Worm (Caenorhabditis elegans) whole organism, L4 larva: Measurements from ENCODE around the gene F35D2.2.

Experiments used
- D1046.2 ChIP-seq: fragments of 200-800 bp; sonication (Bioruptor generic); IDR thresholded peaks from 2 replicates; pipeline ENCODE4 v1.3.6; 2022; ENCODE audit warnings: missing genetic modification characterization, missing compliant biosample characterization
- F10B5.3 ChIP-seq: sonication (generic microtip); optimal IDR thresholded peaks from 2 replicates; lab custom pipeline; 2016; ENCODE audit warnings: mild to moderate bottlenecking, missing genetic modification characterization, missing compliant biosample characterization
- T26A8.4 ChIP-seq: fragments of 200-800 bp; sonication (Bioruptor generic); IDR thresholded peaks from 2 replicates; pipeline ENCODE4 v1.3.6; 2022; ENCODE audit warnings: missing genetic modification characterization, missing compliant biosample characterization
- Y5F2A.4 ChIP-seq: fragments of 200-800 bp; sonication (Bioruptor generic); optimal IDR thresholded peaks from 2 replicates; lab custom pipeline; 2018; ENCODE audit warnings: mild to moderate bottlenecking, missing genetic modification characterization, missing compliant biosample characterization
- aha-1 ChIP-seq: fragments of 150-350 bp; peaks from one replicate; lab custom pipeline; 2014; ENCODE audit warnings: missing biosample characterization, missing genetic modification characterization
- ama-1 ChIP-seq: fragments of 150-350 bp; optimal IDR thresholded peaks from 2 replicates; lab custom pipeline; 2014; ENCODE audit warnings: inconsistent platforms, mixed read lengths
- arid-1 ChIP-seq: fragments of 200-800 bp; sonication (Bioruptor generic); conservative IDR thresholded peaks from 2 replicates; pipeline ENCODE4 v1.3.6; 2022; ENCODE audit warnings: missing genetic modification reagents, missing genetic modification characterization, missing compliant biosample characterization
- attf-4 ChIP-seq: sonication (generic microtip); optimal IDR thresholded peaks from 3 replicates; lab custom pipeline; 2017; ENCODE audit warnings: missing biosample characterization, missing genetic modification characterization
- ceh-20 ChIP-seq: fragments of 200-800 bp; sonication (Bioruptor generic); IDR thresholded peaks from 2 replicates; pipeline ENCODE4 v1.3.6; 2022; ENCODE audit warnings: missing genetic modification reagents, missing genetic modification characterization, missing compliant biosample characterization
- ceh-62 ChIP-seq: sonication (generic microtip); optimal IDR thresholded peaks from 2 replicates; lab custom pipeline; 2017; ENCODE audit warnings: missing biosample characterization, missing genetic modification characterization
- daf-16 ChIP-seq, 3 experiments: sonication (generic microtip); optimal IDR thresholded peaks; 2 replicates each; lab custom pipeline; 2016 to 2017; ENCODE audit warnings: missing genetic modification characterization in 3 of 3, missing genetic modification reagents in 3 of 3, mild to moderate bottlenecking in 2 of 3, missing compliant biosample characterization in 2 of 3, missing biosample characterization in 1 of 3, moderate library complexity in 1 of 3
- daf-8 ChIP-seq: fragments of 200-800 bp; sonication (Bioruptor generic); IDR thresholded peaks from 2 replicates; pipeline ENCODE4 v1.3.6; 2022; ENCODE audit warnings: missing genetic modification characterization, missing compliant biosample characterization
- dmd-9 ChIP-seq: fragments of 200-800 bp; sonication (Bioruptor generic); IDR thresholded peaks from 2 replicates; pipeline ENCODE4 v1.3.6; 2022; ENCODE audit warnings: missing genetic modification reagents, missing genetic modification characterization, missing compliant biosample characterization
- dve-1 ChIP-seq: sonication (generic microtip); optimal IDR thresholded peaks from 2 replicates; lab custom pipeline; 2017; ENCODE audit warnings: antibody characterized with exemption, mild to moderate bottlenecking, missing genetic modification characterization, missing compliant biosample characterization; ENCODE audit not compliant: insufficient read depth
- fkh-10 ChIP-seq: fragments of 150-350 bp; optimal IDR thresholded peaks from 2 replicates; lab custom pipeline; 2014; ENCODE audit warnings: missing biosample characterization, missing genetic modification reagents, missing genetic modification characterization
- hlh-11 ChIP-seq: fragments of 200-800 bp; sonication (Bioruptor generic); optimal IDR thresholded peaks from 2 replicates; lab custom pipeline; 2018; ENCODE audit warnings: mild to moderate bottlenecking, missing genetic modification characterization, missing compliant biosample characterization
- hlh-30 ChIP-seq: sonication (generic microtip); optimal IDR thresholded peaks from 2 replicates; lab custom pipeline; 2017; ENCODE audit warnings: antibody characterized with exemption, mild to moderate bottlenecking, missing genetic modification characterization, missing compliant biosample characterization; ENCODE audit not compliant: insufficient read depth
- jun-1 ChIP-seq: fragments of 150-350 bp; optimal IDR thresholded peaks from 2 replicates; lab custom pipeline; 2014; ENCODE audit warnings: missing biosample characterization, missing genetic modification reagents, missing genetic modification characterization
- lin-1 ChIP-seq: fragments of 200-800 bp; sonication (Bioruptor generic); IDR thresholded peaks from 2 replicates; pipeline ENCODE4 v1.3.6; 2022; ENCODE audit warnings: missing genetic modification reagents, missing genetic modification characterization, missing compliant biosample characterization
- lin-38 ChIP-seq: fragments of 200-800 bp; sonication (Bioruptor generic); IDR thresholded peaks from 2 replicates; pipeline ENCODE4 v1.3.6; 2022; ENCODE audit warnings: missing genetic modification reagents, missing genetic modification characterization, missing compliant biosample characterization
- lin-39 ChIP-seq: fragments of 150-350 bp; optimal IDR thresholded peaks from 2 replicates; lab custom pipeline; 2014; ENCODE audit warnings: missing biosample characterization, missing genetic modification reagents, missing genetic modification characterization
- lir-3 ChIP-seq: sonication (generic microtip); optimal IDR thresholded peaks from 2 replicates; lab custom pipeline; 2016; ENCODE audit warnings: mild to moderate bottlenecking, missing genetic modification characterization, missing compliant biosample characterization
- lsy-2 ChIP-seq, 2 experiments: fragments of 150-350 bp in 1 of 2; sonication (generic microtip) in 1 of 2; optimal IDR thresholded peaks; 2 replicates each; lab custom pipeline; 2014 to 2017; ENCODE audit warnings: missing biosample characterization in 2 of 2, missing genetic modification characterization in 2 of 2
- madf-9 ChIP-seq: fragments of 200-800 bp; sonication (Bioruptor generic); conservative IDR thresholded peaks from 2 replicates; pipeline ENCODE4 v1.3.6; 2022; ENCODE audit warnings: missing genetic modification reagents, missing genetic modification characterization, missing compliant biosample characterization
- mdl-1 ChIP-seq, 2 experiments: fragments of 150-350 bp in 1 of 2; sonication (generic microtip) in 1 of 2; optimal IDR thresholded peaks; 2 replicates each; lab custom pipeline; 2014 to 2017; ENCODE audit warnings: missing biosample characterization in 2 of 2, missing genetic modification characterization in 2 of 2
- mdt-29 ChIP-seq: fragments of 200-800 bp; sonication (Bioruptor generic); IDR thresholded peaks from 2 replicates; pipeline ENCODE4 v1.3.6; 2022; ENCODE audit warnings: missing genetic modification reagents, missing genetic modification characterization, missing compliant biosample characterization
- mep-1 ChIP-seq: fragments of 150-350 bp; sonication (generic microtip); optimal IDR thresholded peaks from 3 replicates; lab custom pipeline; 2014; ENCODE audit warnings: missing biosample characterization, missing genetic modification characterization
- mxl-2 ChIP-seq: fragments of 200-800 bp; sonication (Bioruptor generic); conservative IDR thresholded peaks from 2 replicates; pipeline ENCODE4 v1.3.6; 2022; ENCODE audit warnings: missing genetic modification reagents, missing genetic modification characterization, missing compliant biosample characterization
- nhr-102 ChIP-seq: sonication (generic microtip); optimal IDR thresholded peaks from 2 replicates; lab custom pipeline; 2016; ENCODE audit warnings: mild to moderate bottlenecking, missing genetic modification characterization, moderate library complexity, missing compliant biosample characterization
- nhr-25 ChIP-seq: sonication (generic microtip); optimal IDR thresholded peaks from 2 replicates; lab custom pipeline; 2017; ENCODE audit warnings: missing genetic modification characterization, mild to moderate bottlenecking, missing compliant biosample characterization, antibody characterized with exemption, moderate library complexity, borderline replicate concordance; ENCODE audit not compliant: insufficient read depth
- nhr-42 ChIP-seq: fragments of 200-800 bp; sonication (Bioruptor generic); IDR thresholded peaks from 2 replicates; pipeline ENCODE4 v1.3.6; 2022; ENCODE audit warnings: missing genetic modification characterization, missing compliant biosample characterization
- nhr-76 ChIP-seq: fragments of 150-350 bp; optimal IDR thresholded peaks from 2 replicates; lab custom pipeline; 2014; ENCODE audit warnings: missing biosample characterization, missing genetic modification characterization
- nhr-77 ChIP-seq: fragments of 150-350 bp; optimal IDR thresholded peaks from 2 replicates; lab custom pipeline; 2014; ENCODE audit warnings: missing biosample characterization, missing genetic modification characterization
- php-3 ChIP-seq: fragments of 200-800 bp; sonication (Bioruptor generic); IDR thresholded peaks from 2 replicates; pipeline ENCODE4 v1.3.6; 2022; ENCODE audit warnings: missing genetic modification reagents, missing genetic modification characterization, missing compliant biosample characterization
- rbr-2 ChIP-seq: sonication (generic microtip); optimal IDR thresholded peaks from 2 replicates; lab custom pipeline; 2016; ENCODE audit warnings: missing genotype, missing genetic modification characterization, missing compliant biosample characterization
- sdz-12 ChIP-seq: fragments of 200-800 bp; sonication (Bioruptor generic); optimal IDR thresholded peaks from 2 replicates; lab custom pipeline; 2018; ENCODE audit warnings: mild to moderate bottlenecking, missing genetic modification characterization, missing compliant biosample characterization
- set-16 ChIP-seq: fragments of 200-800 bp; sonication (Bioruptor generic); IDR thresholded peaks from 2 replicates; pipeline ENCODE4 v1.3.6; 2022; ENCODE audit warnings: missing genetic modification reagents, missing genetic modification characterization, missing compliant biosample characterization
- skn-1 ChIP-seq: fragments of 150-350 bp; optimal IDR thresholded peaks from 2 replicates; lab custom pipeline; 2014; ENCODE audit warnings: missing biosample characterization, missing genetic modification characterization
- spr-3 ChIP-seq: fragments of 200-800 bp; sonication (Bioruptor generic); optimal IDR thresholded peaks from 2 replicates; lab custom pipeline; 2018; ENCODE audit warnings: mild to moderate bottlenecking, missing genetic modification characterization, missing compliant biosample characterization
- tag-97 ChIP-seq: fragments of 200-800 bp; sonication (Bioruptor generic); IDR thresholded peaks from 2 replicates; pipeline ENCODE4 v1.3.6; 2022; ENCODE audit warnings: missing genetic modification characterization, missing compliant biosample characterization
- tra-1 ChIP-seq: fragments of 200-800 bp; sonication (Bioruptor generic); IDR thresholded peaks from 2 replicates; pipeline ENCODE4 v1.3.6; 2022; ENCODE audit warnings: missing genetic modification reagents, missing genetic modification characterization, missing compliant biosample characterization
- unc-130 ChIP-seq: sonication (generic microtip); optimal IDR thresholded peaks from 2 replicates; lab custom pipeline; 2016; ENCODE audit warnings: missing genetic modification reagents, missing genetic modification characterization, missing compliant biosample characterization
- unc-62 ChIP-seq, 3 experiments: fragments of 150-350 bp in 1 of 3; sonication (generic microtip); optimal IDR thresholded peaks in 2 of 3; peaks in 1 of 3; 1 replicate in 1 of 3; 2 replicates in 2 of 3; lab custom pipeline; 2014 to 2017; ENCODE audit warnings: missing biosample characterization in 3 of 3, missing genetic modification characterization in 3 of 3, missing genetic modification reagents in 3 of 3, missing genotype in 1 of 3
- zag-1 ChIP-seq: fragments of 150-350 bp; optimal IDR thresholded peaks from 2 replicates; lab custom pipeline; 2014; ENCODE audit warnings: missing biosample characterization, missing genetic modification characterization
- zip-2 ChIP-seq: fragments of 150-350 bp; optimal IDR thresholded peaks from 2 replicates; lab custom pipeline; 2014; ENCODE audit warnings: missing biosample characterization, missing genetic modification characterization
- ztf-7 ChIP-seq: fragments of 150-350 bp; optimal IDR thresholded peaks from 2 replicates; lab custom pipeline; 2014; ENCODE audit warnings: missing biosample characterization, missing genetic modification characterization

The F35D2.2 gene

ce11 chrII:7613241-7613782, 39.1 kb downstream of the F35D2.2 start, which contains the start of the genes oig-4 and R07G3.7:
TSS of gene oig-4 (plus strand) at chrII:7613541.
TSS of gene R07G3.7 (minus strand) at chrII:7613732.
- TF ChIP-seq nhr-76 (tag; lab: Kevin White, UChicago) (no peak), ceh-20 (GFP tag; lab: Robert Waterston, UW) (no peak), D1046.2 (GFP tag; lab: Robert Waterston, UW) (no peak), tra-1 (GFP tag; lab: Robert Waterston, UW) (no peak), F10B5.3 (no peak), aha-1 (no peak), lin-39 (tag; lab: Kevin White, UChicago) (no peak), fkh-10 (GFP tag; lab: Kevin White, UChicago) (no peak), ceh-62 (tag; lab: Kevin White, UChicago) (no peak), mxl-2 (GFP tag; lab: Robert Waterston, UW) (no peak), ztf-7 (no peak), unc-130 (GFP tag; lab: Kevin White, UChicago) (no peak), zag-1 (tag; lab: Kevin White, UChicago) (no peak), spr-3 (GFP tag; lab: Kevin White, UChicago) (no peak), jun-1 (no peak), zip-2 (tag; lab: Kevin White, UChicago) (no peak)

- TF ChIP-seq nhr-42 (GFP tag; lab: Robert Waterston, UW) (no peak), hlh-11 (tag; lab: Kevin White, UChicago) (peak; percentile 21), daf-8 (GFP tag; lab: Robert Waterston, UW) (no peak), rbr-2 (tag; lab: Kevin White, UChicago) (no peak), Y5F2A.4 (GFP tag; lab: Kevin White, UChicago) (no peak), aha-1 (peak; percentile 47)
Measured at ce11 chrII:7614334-7614733, 40.1 kb downstream of the F35D2.2 start.

- TF ChIP-seq nhr-77 (tag; lab: Kevin White, UChicago) (no peak), set-16 (GFP tag; lab: Robert Waterston, UW) (no peak), lin-38 (GFP tag; lab: Robert Waterston, UW) (peak; percentile 35; the same call in 1 of the 2 replicates), lin-39 (tag; lab: Kevin White, UChicago) (no peak), mdl-1 (tag; optimal IDR thresholded peaks at IDR 0.05; lab: Kevin White, UChicago) (no peak), unc-62 (GFP tag; optimal IDR thresholded peaks at IDR 0.05 in 1 of 2; lab: Kevin White, UChicago) (no peak), unc-62 (tag; optimal IDR thresholded peaks at IDR 0.05; lab: Kevin White, UChicago) (no peak), madf-9 (GFP tag; lab: Robert Waterston, UW) (no peak), php-3 (GFP tag; lab: Robert Waterston, UW) (no peak), F10B5.3 (no peak), ama-1 (lab: Kevin White, UChicago) (peak; percentile 62), attf-4 (tag; lab: Kevin White, UChicago) (no peak), daf-16 (GFP tag; optimal IDR thresholded peaks at IDR 0.05; lab: Kevin White, UChicago) (no peak), daf-16 (tag; optimal IDR thresholded peaks at IDR 0.05; lab: Kevin White, UChicago) (peak; percentile 19), tra-1 (GFP tag; lab: Robert Waterston, UW) (no peak), lin-1 (GFP tag; lab: Robert Waterston, UW) (no peak), mdt-29 (GFP tag; lab: Robert Waterston, UW) (no peak), mep-1 (tag; lab: Kevin White, UChicago) (peak; percentile 44), lir-3 (tag; lab: Kevin White, UChicago) (no peak), unc-130 (GFP tag; lab: Kevin White, UChicago) (no peak), T26A8.4 (GFP tag; lab: Robert Waterston, UW) (no peak), arid-1 (GFP tag; lab: Robert Waterston, UW) (no peak), tag-97 (no peak), nhr-25 (tag; lab: Kevin White, UChicago) (no peak), dmd-9 (no peak), lsy-2 (tag; optimal IDR thresholded peaks at IDR 0.05; lab: Kevin White, UChicago) (peak in 1 of 2 experiments; percentile 35), skn-1 (no peak), nhr-102 (tag; lab: Kevin White, UChicago) (no peak), hlh-11 (tag; lab: Kevin White, UChicago) (peak; percentile 12), hlh-30 (tag; lab: Kevin White, UChicago) (no peak), dve-1 (peak; percentile 46), sdz-12 (GFP tag; lab: Kevin White, UChicago) (no peak)
Measured at ce11 chrII:7615318-7615891, 41.2 kb downstream of the F35D2.2 start.
